Worm (Caenorhabditis elegans): Measurements from ENCODE around the gene F59F5.5.

F59F5.5 gene

ce11 chrX:10528993-10529392, 16.8 kb upstream of the F59F5.5 start, which contains the start of the genes F14F3.5 and slcf-1 (continued):
- TF ChIP-seq dpl-1 (GFP tag; optimal IDR thresholded peaks at IDR 0.05) (no peak), ctbp-1 (GFP tag; IDR thresholded peaks at IDR 0.05) (no peak), ceh-28 (tag; optimal IDR thresholded peaks at IDR 0.05) (no peak), snpc-4 (tag; optimal IDR thresholded peaks at IDR 0.05) (no peak), unc-62 (GFP tag; optimal IDR thresholded peaks at IDR 0.05 in 1 of 2) (peak in 1 of 2 experiments; percentile 61), unc-62 (tag; optimal IDR thresholded peaks at IDR 0.05) (no peak), nhr-237 (tag; optimal IDR thresholded peaks at IDR 0.05) (no peak), F49E8.2 (tag; optimal IDR thresholded peaks at IDR 0.05; ENCODE audit: borderline replicate concordance) (no peak), F26F4.8 (GFP tag; conservative IDR thresholded peaks at IDR 0.05) (no peak), F37D6.2 (tag; optimal IDR thresholded peaks at IDR 0.05) (no peak), unc-39 (tag; optimal IDR thresholded peaks at IDR 0.05) (no peak), sdz-12 (GFP tag; optimal IDR thresholded peaks at IDR 0.05) (no peak), lin-1 (GFP tag; IDR thresholded peaks at IDR 0.05) (no peak), zip-11 (GFP tag; IDR thresholded peaks at IDR 0.05) (no peak), nhr-42 (GFP tag; IDR thresholded peaks at IDR 0.05) (no peak), lim-7 (GFP tag; IDR thresholded peaks at IDR 0.05) (no peak), tag-97 (GFP tag; IDR thresholded peaks at IDR 0.05) (no peak), mxl-2 (GFP tag; conservative IDR thresholded peaks at IDR 0.05) (no peak), egl-27 (tag; optimal IDR thresholded peaks at IDR 0.05) (no peak), pha-4 (GFP tag; IDR thresholded peaks at IDR 0.05) (no peak), pha-4 (tag; optimal IDR thresholded peaks at IDR 0.05) (no peak), ZK337.2 (GFP tag; IDR thresholded peaks at IDR 0.05) (no peak), F44E2.7 (GFP tag; IDR thresholded peaks at IDR 0.05) (no peak), Y105C5A.15 (GFP tag; IDR thresholded peaks at IDR 0.05) (no peak), vab-7 (GFP tag; IDR thresholded peaks at IDR 0.05) (no peak), mdt-29 (GFP tag; IDR thresholded peaks at IDR 0.05) (no peak), nhr-6 (tag; optimal IDR thresholded peaks at IDR 0.05) (no peak), gei-8 (GFP tag; optimal IDR thresholded peaks at IDR 0.05) (no peak), madf-9 (GFP tag; conservative IDR thresholded peaks at IDR 0.05) (no peak), pqm-1 (tag; optimal IDR thresholded peaks at IDR 0.05) (peak; percentile 57), nhr-76 (tag; optimal IDR thresholded peaks at IDR 0.05) (no peak), dmd-6 (GFP tag; IDR thresholded peaks at IDR 0.05) (peak; percentile 51), skn-1 (tag; optimal IDR thresholded peaks at IDR 0.05) (no peak), zip-2 (tag; optimal IDR thresholded peaks at IDR 0.05) (no peak), daf-19 (GFP tag; conservative IDR thresholded peaks at IDR 0.05) (no peak), nhr-111 (GFP tag; optimal IDR thresholded peaks at IDR 0.05) (no peak), ceh-20 (GFP tag; IDR thresholded peaks at IDR 0.05) (no peak), dve-1 (tag; optimal IDR thresholded peaks at IDR 0.05; ENCODE audit: insufficient read depth) (peak; percentile 51), mdl-1 (tag; optimal IDR thresholded peaks at IDR 0.05) (no peak), lir-3 (tag; optimal IDR thresholded peaks at IDR 0.05) (no peak), daf-16 (GFP tag; optimal IDR thresholded peaks at IDR 0.05) (no peak), daf-16 (tag; optimal IDR thresholded peaks at IDR 0.05) (peak; percentile 49), cey-2 (tag; optimal IDR thresholded peaks at IDR 0.05; ENCODE audit: borderline replicate concordance, insufficient read depth) (no peak), php-3 (GFP tag; IDR thresholded peaks at IDR 0.05) (peak; percentile 81), rbr-2 (tag; optimal IDR thresholded peaks at IDR 0.05) (no peak), hif-1 (tag; optimal IDR thresholded peaks at IDR 0.05) (no peak), jun-1 (tag; optimal IDR thresholded peaks at IDR 0.05) (no peak), saeg-2 (GFP tag; IDR thresholded peaks at IDR 0.05) (no peak), daf-8 (GFP tag; IDR thresholded peaks at IDR 0.05) (no peak), mxl-3 (GFP tag; optimal IDR thresholded peaks at IDR 0.05) (no peak), ceh-82 (tag; optimal IDR thresholded peaks at IDR 0.05) (no peak), tra-1 (GFP tag; IDR thresholded peaks at IDR 0.05) (0 out of 2 replicates have a peak, but pooled peaks have one; percentile 11)

All from whole organism, L4 larva.